Worm (Caenorhabditis elegans): ENCODE measurements around the gene C53D6.6.

DNA sequence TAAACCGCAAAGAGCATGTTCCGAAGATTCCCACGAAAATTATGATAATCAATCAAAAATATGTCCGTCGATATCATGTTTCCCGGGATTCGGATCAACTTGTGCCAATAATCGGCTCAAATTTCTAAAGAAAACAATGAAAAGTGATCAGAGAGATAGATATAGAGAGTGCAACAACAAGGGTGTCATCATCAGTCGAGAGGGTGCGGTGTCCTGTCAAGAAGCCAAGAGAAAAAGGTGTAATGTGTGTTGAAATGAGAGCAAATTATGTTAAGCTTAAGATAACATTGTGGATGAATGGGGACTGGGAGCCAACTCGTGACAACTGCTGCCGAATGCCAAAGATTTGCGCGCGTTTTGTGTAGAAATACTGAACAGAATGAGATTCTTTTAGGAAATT, 24.5 kb downstream of the C53D6.6 start:
- TF ChIP-seq sea-1 (GFP tag; conservative IDR thresholded peaks at IDR 0.05): no peak
- no peak for TF ChIP-seq tra-4 (tag; optimal IDR thresholded peaks at IDR 0.05)

Measured in whole organism, early embryonic.